Worm (Caenorhabditis elegans): ENCODE measurements around the gene C50B8.6.

C50B8.6 gene

DNA sequence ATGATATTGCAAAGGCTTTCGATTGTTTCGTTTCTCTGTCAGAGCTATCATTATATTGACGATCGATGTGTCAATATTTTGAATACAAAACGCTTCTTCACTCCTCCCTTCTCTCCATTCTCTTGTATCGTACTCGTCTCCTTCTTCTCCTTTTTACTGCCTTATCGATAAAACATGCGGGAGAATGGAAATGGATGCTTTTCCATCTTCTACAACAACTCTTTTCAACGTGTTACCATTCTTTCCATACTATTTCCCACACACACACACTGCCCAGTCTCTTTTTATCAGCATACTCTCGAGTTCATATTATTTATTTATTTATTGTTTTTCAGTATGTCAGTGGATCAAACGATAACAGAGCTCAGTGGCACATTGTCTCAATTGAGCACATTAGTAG lies at the start of gene C50B8.6:
TSS of gene C50B8.6 (plus strand) at position 336 of the 400 bp plus-strand sequence.
- TF ChIP-seq elt-2 (tag; optimal IDR thresholded peaks at IDR 0.05) (peak; percentile 39), hlh-4 (tag; optimal IDR thresholded peaks at IDR 0.05) (no peak)

DNA sequence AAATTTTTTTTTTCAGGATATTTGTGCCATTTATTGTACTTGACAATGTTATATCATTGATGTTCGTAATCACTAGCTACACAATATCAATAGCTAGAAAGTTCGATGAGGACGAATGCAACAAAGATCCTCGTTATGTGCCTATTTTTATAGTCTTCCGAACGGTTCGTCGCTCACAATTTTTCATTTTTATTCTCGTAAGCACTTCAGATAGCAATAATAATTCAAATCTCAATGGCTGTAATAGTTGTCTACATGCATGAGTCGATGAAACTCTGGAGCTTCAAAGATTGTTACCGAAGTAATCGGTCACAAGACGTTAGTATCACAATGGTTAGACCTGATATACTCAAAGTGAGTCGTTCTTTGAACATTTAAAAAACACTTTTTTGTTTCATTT lies 49.6 kb upstream of the C50B8.6 start:
- TF ChIP-seq pqm-1 (tag; optimal IDR thresholded peaks at IDR 0.05), result no peak
- no peak for TF ChIP-seq unc-86 (tag; optimal IDR thresholded peaks at IDR 0.05)
- no peak for TF ChIP-seq ceh-82 (tag; optimal IDR thresholded peaks at IDR 0.05)
- TF ChIP-seq nhr-12 (tag; optimal IDR thresholded peaks at IDR 0.05), result no peak
- TF ChIP-seq hlh-17 (GFP tag; optimal IDR thresholded peaks at IDR 0.05; ENCODE audit: borderline replicate concordance), result no peak
- peak; percentile 4 for TF ChIP-seq nhr-90 (tag; optimal IDR thresholded peaks at IDR 0.05; ENCODE audit: poor library complexity)
- no peak for TF ChIP-seq irx-1 (tag; optimal IDR thresholded peaks at IDR 0.05)
- peak; percentile 45 for TF ChIP-seq elt-2 (tag; optimal IDR thresholded peaks at IDR 0.05)
- no peak for TF ChIP-seq pax-3 (tag; optimal IDR thresholded peaks at IDR 0.05)
- no peak for TF ChIP-seq ceh-88 (GFP tag; IDR thresholded peaks at IDR 0.05)
- TF ChIP-seq ama-1 (optimal IDR thresholded peaks at IDR 0.05), result peak; percentile 54
- TF ChIP-seq lin-35 (GFP tag; optimal IDR thresholded peaks at IDR 0.05), result peak in 1 of 2 experiments; percentile 42
- no peak for TF ChIP-seq ceh-63 (GFP tag; optimal IDR thresholded peaks at IDR 0.05)
- TF ChIP-seq lin-14 (GFP tag; optimal IDR thresholded peaks at IDR 0.05), result no peak

DNA sequence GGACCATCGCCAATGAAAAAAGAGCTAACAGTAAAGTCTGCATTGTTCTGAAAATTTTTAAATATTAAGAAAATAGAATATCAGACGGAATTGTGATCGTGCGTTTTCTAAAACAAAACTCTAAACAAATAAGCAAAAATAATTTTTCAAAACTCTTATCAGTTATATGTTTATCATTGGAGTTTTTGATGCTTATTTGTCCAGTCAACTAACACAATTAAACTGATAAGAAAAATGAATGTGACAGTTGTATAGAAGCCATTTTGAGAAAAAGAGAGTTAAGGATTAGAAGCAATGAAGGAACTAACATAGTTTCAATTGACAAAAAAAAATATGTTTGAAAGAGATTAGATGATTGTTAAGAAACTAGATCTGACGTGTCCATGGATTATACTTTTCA lies 48.1 kb upstream of the C50B8.6 start, which contains the start of gene ttr-44:
TSS of gene ttr-44 (minus strand) at position 47 of the 400 bp plus-strand sequence.
- TF ChIP-seq skn-1 (tag; optimal IDR thresholded peaks at IDR 0.05), result no peak
- no peak for TF ChIP-seq sup-37 (GFP tag; optimal IDR thresholded peaks at IDR 0.05)
- no peak for TF ChIP-seq isw-1 (GFP tag; IDR thresholded peaks at IDR 0.05)
- TF ChIP-seq ztf-4 (tag; optimal IDR thresholded peaks at IDR 0.05), result no peak
- TF ChIP-seq egl-13 (tag; optimal IDR thresholded peaks at IDR 0.05), result no peak
- TF ChIP-seq alr-1 (tag; optimal IDR thresholded peaks at IDR 0.05; ENCODE audit: borderline replicate concordance), result no peak
- TF ChIP-seq elt-2 (tag; optimal IDR thresholded peaks at IDR 0.05), result peak; percentile 77
- TF ChIP-seq lin-15B (tag; optimal IDR thresholded peaks at IDR 0.05), result no peak
- no peak for TF ChIP-seq ces-1 (GFP tag; optimal IDR thresholded peaks at IDR 0.05)
- TF ChIP-seq nhr-84 (tag; optimal IDR thresholded peaks at IDR 0.05), result no peak
- TF ChIP-seq nhr-71 (tag; optimal IDR thresholded peaks at IDR 0.05), result no peak
- no peak for TF ChIP-seq zip-4 (GFP tag; optimal IDR thresholded peaks at IDR 0.05)
- peak in 1 of 2 experiments; percentile 5 for TF ChIP-seq lin-35 (GFP tag; optimal IDR thresholded peaks at IDR 0.05)
- TF ChIP-seq ztf-11 (tag; optimal IDR thresholded peaks at IDR 0.05), result no peak
- TF ChIP-seq efl-3 (GFP tag; optimal IDR thresholded peaks at IDR 0.05), result no peak
- no peak for TF ChIP-seq F16B12.6 (tag; optimal IDR thresholded peaks at IDR 0.05)
- TF ChIP-seq Y116A8C.19 (tag; optimal IDR thresholded peaks at IDR 0.05; ENCODE audit: borderline replicate concordance), result no peak
- no peak for TF ChIP-seq elt-3 (tag; optimal IDR thresholded peaks at IDR 0.05)
- no peak for TF ChIP-seq egl-27 (tag; optimal IDR thresholded peaks at IDR 0.05)
- no peak for TF ChIP-seq pax-3 (tag; optimal IDR thresholded peaks at IDR 0.05)
- TF ChIP-seq rnt-1 (tag; optimal IDR thresholded peaks at IDR 0.05), result no peak
- no peak for TF ChIP-seq nhr-47 (tag; optimal IDR thresholded peaks at IDR 0.05)
- no peak for TF ChIP-seq efl-1 (optimal IDR thresholded peaks at IDR 0.05)
- no peak for TF ChIP-seq efl-1 (GFP tag; optimal IDR thresholded peaks at IDR 0.05 in 1 of 2)
- TF ChIP-seq tlp-1 (tag; optimal IDR thresholded peaks at IDR 0.05), result peak; percentile 34

DNA sequence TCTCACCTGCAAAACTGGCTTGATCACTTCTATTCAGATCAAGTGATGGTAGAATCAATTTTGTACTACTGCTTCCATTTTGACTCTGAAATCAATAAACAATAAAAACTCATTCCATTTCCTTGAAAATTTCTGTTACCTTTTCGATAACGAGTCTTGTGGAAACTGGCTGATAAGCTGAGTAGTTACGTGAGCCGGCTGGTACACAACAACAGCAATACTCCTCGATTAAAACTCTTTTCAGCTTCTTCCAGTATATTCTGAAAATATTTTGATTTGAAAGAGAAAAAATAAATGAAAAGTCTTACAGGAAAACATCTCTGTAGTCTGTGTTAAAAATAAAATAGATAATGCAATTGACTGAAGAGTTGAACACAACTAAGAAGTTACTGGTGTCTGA lies 46.3 kb upstream of the C50B8.6 start:
- no peak for TF ChIP-seq vab-15 (tag; optimal IDR thresholded peaks at IDR 0.05)
- no peak for TF ChIP-seq ets-5 (GFP tag; IDR thresholded peaks at IDR 0.05)
- TF ChIP-seq nhr-20 (tag; optimal IDR thresholded peaks at IDR 0.05), result no peak
- TF ChIP-seq tbx-2 (tag; optimal IDR thresholded peaks at IDR 0.05), result no peak
- TF ChIP-seq snpc-4 (tag; optimal IDR thresholded peaks at IDR 0.05), result no peak
- TF ChIP-seq nhr-77 (tag; optimal IDR thresholded peaks at IDR 0.05), result no peak
- no peak for TF ChIP-seq fkh-4 (tag; optimal IDR thresholded peaks at IDR 0.05; ENCODE audit: borderline replicate concordance)
- no peak for TF ChIP-seq nhr-90 (tag; optimal IDR thresholded peaks at IDR 0.05; ENCODE audit: poor library complexity)
- no peak for TF ChIP-seq pag-3 (tag; optimal IDR thresholded peaks at IDR 0.05; ENCODE audit: borderline replicate concordance, insufficient read depth)
- TF ChIP-seq ztf-11 (tag; optimal IDR thresholded peaks at IDR 0.05), result no peak
- TF ChIP-seq nhr-19 (GFP tag; conservative IDR thresholded peaks at IDR 0.05), result no peak
- TF ChIP-seq unc-130 (tag; optimal IDR thresholded peaks at IDR 0.05), result no peak
- no peak for TF ChIP-seq hlh-4 (tag; optimal IDR thresholded peaks at IDR 0.05)
- TF ChIP-seq sptf-1 (tag; optimal IDR thresholded peaks at IDR 0.05), result no peak
- no peak for TF ChIP-seq ztf-4 (tag; optimal IDR thresholded peaks at IDR 0.05)
- no peak for TF ChIP-seq tlp-1 (tag; optimal IDR thresholded peaks at IDR 0.05)
- no peak for TF ChIP-seq ceh-82 (tag; optimal IDR thresholded peaks at IDR 0.05)

All from whole organism, L1 larva.